Fruit fly (Drosophila melanogaster) whole organism, embryonic: ENCODE results near the gene Arp3.

ENCODE experiments used
- Aef1 ChIP-seq: fragments of 200-800 bp; sonication (Bioruptor generic); IDR thresholded peaks from 3 replicates; pipeline ENCODE4 v1.3.6; 2022; ENCODE audit warnings: missing biosample characterization, missing genetic modification characterization
- Blimp-1 ChIP-seq: fragments of 200-800 bp; sonication (Bioruptor generic); optimal IDR thresholded peaks from 3 replicates; lab custom pipeline; 2018; ENCODE audit warnings: missing biosample characterization, missing genetic modification characterization, mild to moderate bottlenecking, moderate library complexity, missing genetic modification reagents
- C15 ChIP-seq: fragments of 200-800 bp; sonication (Bioruptor generic); IDR thresholded peaks from 3 replicates; pipeline ENCODE4 v1.3.6; 2022; ENCODE audit warnings: missing biosample characterization, missing genetic modification characterization
- CG10147 ChIP-seq: fragments of 200-800 bp; sonication (Bioruptor generic); optimal IDR thresholded peaks from 2 replicates; lab custom pipeline; 2019; ENCODE audit warnings: missing biosample characterization, mild to moderate bottlenecking, missing genetic modification characterization, moderate library complexity
- CG10979 ChIP-seq: fragments of 200-800 bp; sonication (Bioruptor generic); optimal IDR thresholded peaks from 2 replicates; lab custom pipeline; 2018; ENCODE audit warnings: missing biosample characterization, mild to moderate bottlenecking, missing genetic modification characterization, moderate library complexity
- CG12155 ChIP-seq: fragments of 200-800 bp; sonication (Bioruptor generic); optimal IDR thresholded peaks from 3 replicates; lab custom pipeline; 2016; ENCODE audit warnings: missing biosample characterization, missing genetic modification characterization
- CG12219 ChIP-seq: fragments of 200-800 bp; sonication (Bioruptor generic); optimal IDR thresholded peaks from 3 replicates; lab custom pipeline; 2018; ENCODE audit warnings: missing biosample characterization, mild to moderate bottlenecking, missing genetic modification characterization
- CG1233 ChIP-seq: fragments of 200-800 bp; sonication (Bioruptor generic); optimal IDR thresholded peaks from 4 replicates; lab custom pipeline; 2018; ENCODE audit warnings: missing biosample characterization, mild to moderate bottlenecking, missing genetic modification characterization
- CG13287 ChIP-seq: fragments of 200-800 bp; sonication (Bioruptor generic); IDR thresholded peaks from 2 replicates; pipeline ENCODE4 v1.3.6; 2022; ENCODE audit warnings: missing biosample characterization, missing genetic modification characterization; ENCODE audit not compliant: partially characterized antibody
- CG13624 ChIP-seq: fragments of 200-800 bp; sonication (Bioruptor generic); optimal IDR thresholded peaks from 2 replicates; lab custom pipeline; 2016; ENCODE audit warnings: missing biosample characterization, missing genetic modification characterization
- CG13775 ChIP-seq: fragments of 200-800 bp; sonication (Bioruptor generic); optimal IDR thresholded peaks from 3 replicates; lab custom pipeline; 2017; ENCODE audit warnings: missing biosample characterization, mild to moderate bottlenecking, missing genetic modification characterization
- CG14441 ChIP-seq: fragments of 200-800 bp; sonication (Bioruptor generic); IDR thresholded peaks from 2 replicates; pipeline ENCODE4 v1.3.6; 2022; ENCODE audit warnings: missing biosample characterization, missing genetic modification characterization
- CG15479 ChIP-seq: fragments of 200-800 bp; sonication (Bioruptor generic); optimal IDR thresholded peaks from 3 replicates; lab custom pipeline; 2019; ENCODE audit warnings: missing biosample characterization, mild to moderate bottlenecking, missing genetic modification characterization, moderate library complexity
- CG17612 ChIP-seq: fragments of 200-800 bp; sonication (Bioruptor generic); IDR thresholded peaks from 2 replicates; pipeline ENCODE4 v1.3.6; 2022; ENCODE audit warnings: missing biosample characterization, missing genetic modification characterization
- CG3847 ChIP-seq: fragments of 200-800 bp; sonication (Bioruptor generic); IDR thresholded peaks from 2 replicates; pipeline ENCODE4 v1.3.6; 2022; ENCODE audit warnings: missing biosample characterization, missing genetic modification characterization
- CG4820 ChIP-seq: fragments of 200-800 bp; sonication (Bioruptor generic); optimal IDR thresholded peaks from 3 replicates; lab custom pipeline; 2016; ENCODE audit warnings: missing biosample characterization, missing genetic modification characterization
- CG6272 ChIP-seq: fragments of 200-800 bp; sonication (Bioruptor generic); IDR thresholded peaks from 2 replicates; pipeline ENCODE4 v1.3.6; 2022; ENCODE audit warnings: missing biosample characterization, missing genetic modification characterization
- CG6765 ChIP-seq: fragments of 200-800 bp; sonication (Bioruptor generic); optimal IDR thresholded peaks from 3 replicates; lab custom pipeline; 2017; ENCODE audit warnings: missing biosample characterization, mild to moderate bottlenecking, missing genetic modification characterization
- CG9727 ChIP-seq: fragments of 200-800 bp; sonication (Bioruptor generic); optimal IDR thresholded peaks from 3 replicates; lab custom pipeline; 2017; ENCODE audit warnings: missing biosample characterization, mild to moderate bottlenecking, missing genetic modification characterization
- CrebB ChIP-seq: fragments of 200-800 bp; sonication (Bioruptor generic); optimal IDR thresholded peaks from 3 replicates; lab custom pipeline; 2018; ENCODE audit warnings: missing biosample characterization, mild to moderate bottlenecking, missing genetic modification characterization
- Dad ChIP-seq: fragments of 200-800 bp; sonication (Bioruptor generic); optimal IDR thresholded peaks from 3 replicates; lab custom pipeline; 2016; ENCODE audit warnings: missing biosample characterization, missing genetic modification characterization
- Drgx ChIP-seq: fragments of 200-800 bp; sonication (Bioruptor generic); IDR thresholded peaks from 2 replicates; pipeline ENCODE4 v1.3.6; 2022; ENCODE audit warnings: missing biosample characterization, missing genetic modification characterization
- GATAe ChIP-seq: fragments of 200-800 bp; sonication (Bioruptor generic); conservative IDR thresholded peaks from 2 replicates; pipeline ENCODE4 v1.3.6; 2022; ENCODE audit warnings: missing biosample characterization, missing genetic modification characterization
- Gsc ChIP-seq: fragments of 200-800 bp; sonication (Bioruptor generic); IDR thresholded peaks from 2 replicates; pipeline ENCODE4 v1.3.6; 2022; ENCODE audit warnings: missing biosample characterization, missing genetic modification characterization
- HLHmδ ChIP-seq: fragments of 200-800 bp; sonication (Bioruptor generic); optimal IDR thresholded peaks from 2 replicates; lab custom pipeline; 2018; ENCODE audit warnings: missing biosample characterization, mild to moderate bottlenecking, missing genetic modification characterization, moderate library complexity
- HmgD ChIP-seq: fragments of 200-800 bp; sonication (Bioruptor generic); optimal IDR thresholded peaks from 3 replicates; lab custom pipeline; 2016; ENCODE audit warnings: missing biosample characterization, missing genetic modification characterization
- Hsf ChIP-seq: fragments of 200-800 bp; sonication (Bioruptor generic); optimal IDR thresholded peaks from 3 replicates; lab custom pipeline; 2016; ENCODE audit warnings: missing biosample characterization, missing genetic modification characterization
- Kr ChIP-seq: fragments of 200-800 bp; sonication (Bioruptor generic); optimal IDR thresholded peaks from 2 replicates; lab custom pipeline; 2017; ENCODE audit warnings: missing biosample characterization, mild to moderate bottlenecking, missing genetic modification characterization
- Med ChIP-seq: fragments of 200-800 bp; sonication (Bioruptor generic); peaks from one replicate; lab custom pipeline; 2016; ENCODE audit warnings: missing biosample characterization, missing genetic modification characterization, mild to moderate bottlenecking, inconsistent platforms, moderate library complexity
- PHDP ChIP-seq: fragments of 200-800 bp; sonication (Bioruptor generic); optimal IDR thresholded peaks from 3 replicates; lab custom pipeline; 2018; ENCODE audit warnings: missing biosample characterization, mild to moderate bottlenecking, missing genetic modification characterization, moderate library complexity
- Ravus ChIP-seq: fragments of 200-800 bp; sonication (Bioruptor generic); IDR thresholded peaks from 2 replicates; pipeline ENCODE4 v1.3.6; 2022; ENCODE audit warnings: missing biosample characterization, missing genetic modification characterization
- Sox100B ChIP-seq: fragments of 200-800 bp; sonication (Bioruptor generic); optimal IDR thresholded peaks from 3 replicates; lab custom pipeline; 2018; ENCODE audit warnings: missing biosample characterization, mild to moderate bottlenecking, missing genetic modification characterization
- Sry-β ChIP-seq: fragments of 200-800 bp; sonication (Bioruptor generic); optimal IDR thresholded peaks from 2 replicates; lab custom pipeline; 2018; ENCODE audit warnings: missing biosample characterization, mild to moderate bottlenecking, missing genetic modification characterization, moderate library complexity
- Ssrp ChIP-seq: fragments of 200-800 bp; sonication (Bioruptor generic); optimal IDR thresholded peaks from 2 replicates; lab custom pipeline; 2018; ENCODE audit warnings: missing biosample characterization, mild to moderate bottlenecking, missing genetic modification characterization, moderate library complexity
- Stat92E ChIP-seq, 3 experiments: fragments of >200 bp in 2 of 3; fragments of 200-800 bp in 1 of 3; sonication (Bioruptor generic) in 1 of 3; optimal IDR thresholded peaks; 2 replicates each; lab custom pipeline; 2017 to 2019; ENCODE audit warnings: missing biosample characterization in 3 of 3, missing genetic modification characterization in 3 of 3, mild to moderate bottlenecking in 1 of 3, moderate library complexity in 1 of 3
- ap ChIP-seq: fragments of 200-800 bp; sonication (Bioruptor generic); IDR thresholded peaks from 2 replicates; pipeline ENCODE4 v1.3.6; 2022; ENCODE audit warnings: missing biosample characterization, missing genetic modification characterization
- chif ChIP-seq, 2 experiments: fragments of 200-800 bp; sonication (Bioruptor generic); optimal IDR thresholded peaks; 3 replicates each; lab custom pipeline; 2016; ENCODE audit warnings: missing biosample characterization in 2 of 2, missing genetic modification characterization in 2 of 2
- cwo ChIP-seq: fragments of 200-800 bp; sonication (Bioruptor generic); optimal IDR thresholded peaks from 3 replicates; lab custom pipeline; 2017; ENCODE audit warnings: missing biosample characterization, missing genetic modification characterization, mild to moderate bottlenecking, moderate library complexity, missing genetic modification reagents
- dm ChIP-seq: fragments of 200-800 bp; sonication (Bioruptor generic); optimal IDR thresholded peaks from 3 replicates; lab custom pipeline; 2016; ENCODE audit warnings: missing biosample characterization, missing genetic modification characterization
- dpn ChIP-seq, 2 experiments: fragments of 200-800 bp; sonication (Bioruptor generic); optimal IDR thresholded peaks; 3 replicates each; lab custom pipeline; 2016; ENCODE audit warnings: missing biosample characterization in 2 of 2, missing genetic modification characterization in 2 of 2
- fd3F ChIP-seq: fragments of 200-800 bp; sonication (Bioruptor generic); optimal IDR thresholded peaks from 2 replicates; lab custom pipeline; 2018; ENCODE audit warnings: missing biosample characterization, mild to moderate bottlenecking, missing genetic modification characterization, moderate library complexity
- grn ChIP-seq: fragments of 200-800 bp; sonication (Bioruptor generic); optimal IDR thresholded peaks from 3 replicates; lab custom pipeline; 2017; ENCODE audit warnings: missing biosample characterization, missing genetic modification characterization
- kni ChIP-seq: fragments of 200-800 bp; sonication (Bioruptor generic); optimal IDR thresholded peaks from 3 replicates; lab custom pipeline; 2017; ENCODE audit warnings: mild to moderate bottlenecking, missing biosample characterization, missing genetic modification reagents, missing genetic modification characterization
- lab ChIP-seq: fragments of 200-800 bp; sonication (Bioruptor generic); optimal IDR thresholded peaks from 3 replicates; lab custom pipeline; 2017; ENCODE audit warnings: missing biosample characterization, missing genetic modification characterization, mild to moderate bottlenecking, moderate library complexity, missing genetic modification reagents
- nau ChIP-seq: fragments of 200-800 bp; sonication (Bioruptor generic); optimal IDR thresholded peaks from 3 replicates; lab custom pipeline; 2017; ENCODE audit warnings: missing biosample characterization, mild to moderate bottlenecking, missing genetic modification characterization, missing genetic modification reagents
- repo ChIP-seq: fragments of 200-800 bp; sonication (Bioruptor generic); optimal IDR thresholded peaks from 2 replicates; lab custom pipeline; 2016; ENCODE audit warnings: missing biosample characterization, missing genetic modification characterization
- sc ChIP-seq, 3 experiments: fragments of >200 bp in 2 of 3; fragments of 200-800 bp in 1 of 3; sonication (Bioruptor generic) in 1 of 3; optimal IDR thresholded peaks; 2 replicates in 2 of 3; 3 replicates in 1 of 3; lab custom pipeline; 2017; ENCODE audit warnings: mild to moderate bottlenecking in 1 of 3, missing biosample characterization in 1 of 3, missing genetic modification characterization in 1 of 3, missing genetic modification reagents in 1 of 3
- sr ChIP-seq: fragments of 200-800 bp; sonication (Bioruptor generic); IDR thresholded peaks from 3 replicates; pipeline ENCODE4 v1.3.6; 2022; ENCODE audit warnings: missing biosample characterization, missing genetic modification characterization
- stwl ChIP-seq: fragments of 200-800 bp; sonication (Bioruptor generic); optimal IDR thresholded peaks from 3 replicates; lab custom pipeline; 2018; ENCODE audit warnings: missing biosample characterization, mild to moderate bottlenecking, missing genetic modification characterization, moderate library complexity
- sug ChIP-seq: fragments of 200-800 bp; optimal IDR thresholded peaks from 2 replicates; lab custom pipeline; 2019; ENCODE audit warnings: missing biosample characterization, mild to moderate bottlenecking, missing genetic modification characterization, moderate library complexity
- vvl ChIP-seq: fragments of 200-800 bp; sonication (Bioruptor generic); IDR thresholded peaks from 2 replicates; pipeline ENCODE4 v1.3.6; 2022; ENCODE audit warnings: missing biosample characterization, missing genetic modification characterization

Gene Arp3

dm6 chr3L:8097101-8097500, 18.6 kb downstream of the Arp3 start (continued):
- no peak for TF ChIP-seq CG6765
- no peak for TF ChIP-seq Blimp-1 (GFP tag; lab: Kevin White, UChicago)
- no peak for TF ChIP-seq C15 (GFP tag; lab: Robert Waterston, UW)
- TF ChIP-seq lab (GFP tag; lab: Kevin White, UChicago): peak; percentile 11
- TF ChIP-seq CG9727: no peak
- no peak for TF ChIP-seq CG10979 (tag; lab: Kevin White, UChicago)
- TF ChIP-seq grn (GFP tag; lab: Kevin White, UChicago): peak; percentile 28
- no peak for TF ChIP-seq CG12155
- no peak for TF ChIP-seq CG13775
- TF ChIP-seq Sox100B (GFP tag; lab: Kevin White, UChicago): no peak
- TF ChIP-seq CG13287: no peak
- no peak for TF ChIP-seq CG10147 (GFP tag; lab: Kevin White, UChicago)
- no peak for TF ChIP-seq CG6272 (GFP tag; lab: Robert Waterston, UW)
- no peak for TF ChIP-seq Dad (GFP tag; lab: Kevin White, UChicago)
- TF ChIP-seq Aef1 (GFP tag; lab: Robert Waterston, UW): no peak
- TF ChIP-seq Ravus: no peak
- no peak for TF ChIP-seq fd3F (GFP tag; lab: Kevin White, UChicago)
- TF ChIP-seq sc (optimal IDR thresholded peaks at IDR 0.05; lab: Kevin White, UChicago): no peak
- TF ChIP-seq sc (GFP tag; optimal IDR thresholded peaks at IDR 0.05; lab: Kevin White, UChicago): no peak
- peak; percentile 33 for TF ChIP-seq Med (GFP tag; lab: Kevin White, UChicago)
- TF ChIP-seq PHDP (tag; lab: Kevin White, UChicago): no peak
- TF ChIP-seq Gsc: no peak
- TF ChIP-seq sug (tag; lab: Kevin White, UChicago): peak; percentile 91
- no peak for TF ChIP-seq CG14441 (GFP tag; lab: Robert Waterston, UW)
- TF ChIP-seq repo (GFP tag; lab: Kevin White, UChicago): no peak
- TF ChIP-seq nau: no peak
- no peak for TF ChIP-seq CG13624 (GFP tag; lab: Kevin White, UChicago)
- TF ChIP-seq HLHmδ (GFP tag; lab: Kevin White, UChicago): no peak
- TF ChIP-seq Hsf (GFP tag; lab: Kevin White, UChicago): no peak
- no peak for TF ChIP-seq Sry-β (GFP tag; lab: Kevin White, UChicago)
- no peak for TF ChIP-seq CG1233
- 0 out of 3 replicates have a peak, but pooled peaks have one; percentile 19 for TF ChIP-seq sr (GFP tag; lab: Robert Waterston, UW)
- no peak for TF ChIP-seq CG17612 (GFP tag; lab: Robert Waterston, UW)
- no peak for TF ChIP-seq ap (GFP tag; lab: Robert Waterston, UW)
- TF ChIP-seq CG15479: no peak
- TF ChIP-seq CG4820 (GFP tag; lab: Kevin White, UChicago): no peak
- TF ChIP-seq Ssrp (tag; lab: Kevin White, UChicago): no peak
- no peak for TF ChIP-seq HmgD
- no peak for TF ChIP-seq chif (GFP tag; optimal IDR thresholded peaks at IDR 0.05; lab: Kevin White, UChicago)
- TF ChIP-seq dm (GFP tag; lab: Kevin White, UChicago): no peak
- TF ChIP-seq Kr (GFP tag; lab: Kevin White, UChicago): no peak
- TF ChIP-seq Drgx (GFP tag; lab: Robert Waterston, UW): no peak
- no peak for TF ChIP-seq CG3847 (GFP tag; lab: Robert Waterston, UW)
- TF ChIP-seq CG12219: no peak
- TF ChIP-seq CrebB (tag; lab: Kevin White, UChicago): no peak
- TF ChIP-seq kni (GFP tag; lab: Kevin White, UChicago): no peak
- no peak for TF ChIP-seq dpn (GFP tag; optimal IDR thresholded peaks at IDR 0.05; lab: Kevin White, UChicago)
- no peak for TF ChIP-seq stwl (tag; lab: Kevin White, UChicago)
- TF ChIP-seq Stat92E (GFP tag; optimal IDR thresholded peaks at IDR 0.05; lab: Kevin White, UChicago): no peak
- peak; percentile 28; the same call in 1 of the 2 replicates for TF ChIP-seq GATAe
- no peak for TF ChIP-seq vvl (GFP tag; lab: Robert Waterston, UW)
- TF ChIP-seq cwo (GFP tag; lab: Kevin White, UChicago): peak; percentile 2
